Fruit fly (Drosophila melanogaster) whole organism, prepupa: ENCODE measurements around the gene CG9922.

Experiments
- CG34406 ChIP-seq: fragments of 200-800 bp; sonication (Bioruptor generic); optimal IDR thresholded peaks from 3 replicates; lab custom pipeline; 2016; ENCODE audit warnings: missing biosample characterization, missing genetic modification characterization
- CG3919 ChIP-seq: fragments of 200-800 bp; sonication (Bioruptor generic); optimal IDR thresholded peaks from 3 replicates; lab custom pipeline; 2016; ENCODE audit warnings: missing biosample characterization, missing genetic modification characterization
- CG8632 ChIP-seq: fragments of 200-800 bp; sonication (Bioruptor generic); optimal IDR thresholded peaks from 3 replicates; lab custom pipeline; 2016; ENCODE audit warnings: missing biosample characterization, missing genetic modification characterization
- CG9139 ChIP-seq: fragments of 200-800 bp; sonication (Bioruptor generic); optimal IDR thresholded peaks from 3 replicates; lab custom pipeline; 2017; ENCODE audit warnings: missing biosample characterization, mild to moderate bottlenecking, missing genetic modification characterization
- Eip93F ChIP-seq: fragments of 200-800 bp; sonication (Bioruptor generic); optimal IDR thresholded peaks from 2 replicates; lab custom pipeline; 2016; ENCODE audit warnings: missing biosample characterization, mild to moderate bottlenecking, missing genetic modification characterization
- Gug ChIP-seq: fragments of 200-800 bp; sonication (Bioruptor generic); IDR thresholded peaks from 2 replicates; pipeline ENCODE4 v1.3.6; 2022; ENCODE audit warnings: missing biosample characterization, missing genetic modification characterization
- Hr4 ChIP-seq: fragments of 200-800 bp; sonication (Bioruptor generic); optimal IDR thresholded peaks from 3 replicates; lab custom pipeline; 2016; ENCODE audit warnings: missing biosample characterization, missing genetic modification characterization
- Sox14 ChIP-seq: fragments of 200-800 bp; sonication (Bioruptor generic); optimal IDR thresholded peaks from 3 replicates; lab custom pipeline; 2016; ENCODE audit warnings: missing biosample characterization, missing genetic modification characterization
- fkh ChIP-seq: fragments of 200-800 bp; sonication (Bioruptor generic); optimal IDR thresholded peaks from 3 replicates; lab custom pipeline; 2017; ENCODE audit warnings: missing biosample characterization, mild to moderate bottlenecking, missing genetic modification characterization, moderate library complexity
- salr ChIP-seq, 2 experiments: fragments of 200-800 bp; sonication (Bioruptor generic); optimal IDR thresholded peaks; 3 replicates each; lab custom pipeline; 2016 to 2018; ENCODE audit warnings: missing biosample characterization in 2 of 2, missing genetic modification characterization in 2 of 2, mild to moderate bottlenecking in 1 of 2

dm6 chr3R:13999531-13999930 is 36.7 kb downstream of the CG9922 start:
- no peak for TF ChIP-seq fkh
- peak; percentile 94 for TF ChIP-seq Hr4 (GFP tag; lab: Kevin White, UChicago)
- TF ChIP-seq Gug (GFP tag; lab: Robert Waterston, UW): peak; percentile 77
- no peak for TF ChIP-seq CG34406
- TF ChIP-seq CG8632 (GFP tag; lab: Kevin White, UChicago): no peak
- peak in 1 of 2 experiments; percentile 61 for TF ChIP-seq salr (GFP tag; optimal IDR thresholded peaks at IDR 0.05; lab: Kevin White, UChicago)
- peak; percentile 7 for TF ChIP-seq Sox14
- TF ChIP-seq CG9139 (GFP tag; lab: Kevin White, UChicago): no peak
- peak; percentile 80 for TF ChIP-seq CG3919 (GFP tag; lab: Kevin White, UChicago)
- TF ChIP-seq Eip93F (GFP tag; lab: Kevin White, UChicago): no peak
